ENCODE assay signal across 1 fruit fly cellular context in genomic region chr3R:23332535-23333333, dm6.
A peak's percentile ranks its signal among the peaks of the same experiment; 100 is the strongest.
TF ChIP-seq lines count a peak whose summit lies in the region.

No protein-coding gene starts in this region.

TF ChIP-seq in whole organism, embryonic, 481 proteins besides CTCF, POLR2A, EP300 and RAD21 (continued from another document):
- TF ChIP-seq crp (GFP tag; optimal IDR thresholded peaks at IDR 0.05; lab: Kevin White, UChicago) (no peak), en (GFP tag; optimal IDR thresholded peaks at IDR 0.05; lab: Kevin White, UChicago) (no peak), CG4282 (GFP tag; optimal IDR thresholded peaks at IDR 0.05; lab: Kevin White, UChicago) (no peak), CG8478 (optimal IDR thresholded peaks at IDR 0.05; lab: Kevin White, UChicago) (no peak), pum (GFP tag; optimal IDR thresholded peaks at IDR 0.05; lab: Kevin White, UChicago) (peak; percentile 19), esg (GFP tag; conservative IDR thresholded peaks at IDR 0.05; lab: Robert Waterston, UW) (no peak), ato (GFP tag; IDR thresholded peaks at IDR 0.05; lab: Robert Waterston, UW; ENCODE audit: partially characterized antibody) (no peak), vfl (GFP tag; optimal IDR thresholded peaks at IDR 0.05; lab: Kevin White, UChicago) (no peak), dati (GFP tag; IDR thresholded peaks at IDR 0.05; lab: Robert Waterston, UW) (no peak), CG18619 (GFP tag; optimal IDR thresholded peaks at IDR 0.05; lab: Kevin White, UChicago) (peak; percentile 58), Scr (GFP tag; IDR thresholded peaks at IDR 0.05; lab: Robert Waterston, UW; ENCODE audit: partially characterized antibody) (no peak), Oli (tag; optimal IDR thresholded peaks at IDR 0.05; lab: Kevin White, UChicago) (peak; percentile 74), disco-r (GFP tag; optimal IDR thresholded peaks at IDR 0.05; lab: Kevin White, UChicago) (no peak), Myb (GFP tag; optimal IDR thresholded peaks at IDR 0.05; lab: Kevin White, UChicago) (no peak), CG1233 (GFP tag; optimal IDR thresholded peaks at IDR 0.05; lab: Kevin White, UChicago) (peak; percentile 39), Lpt (GFP tag; optimal IDR thresholded peaks at IDR 0.05; lab: Kevin White, UChicago) (no peak), CG5245 (GFP tag; optimal IDR thresholded peaks at IDR 0.05; lab: Kevin White, UChicago) (peak; percentile 2), fru (optimal IDR thresholded peaks at IDR 0.05; lab: Kevin White, UChicago) (no peak), Adf1 (GFP tag; IDR thresholded peaks at IDR 0.05; lab: Robert Waterston, UW) (no peak), CG14710 (tag; optimal IDR thresholded peaks at IDR 0.05; lab: Kevin White, UChicago) (peak; percentile 61), CG18476 (GFP tag; optimal IDR thresholded peaks at IDR 0.05; lab: Kevin White, UChicago) (no peak), da (GFP tag; optimal IDR thresholded peaks at IDR 0.05; lab: Kevin White, UChicago) (no peak), Mrtf (GFP tag; IDR thresholded peaks at IDR 0.05; lab: Robert Waterston, UW) (no peak), Hr39 (optimal IDR thresholded peaks at IDR 0.05; lab: Kevin White, UChicago) (no peak), CG5180 (GFP tag; optimal IDR thresholded peaks at IDR 0.05; lab: Kevin White, UChicago) (peak; percentile 30), MBD-R2 (GFP tag; IDR thresholded peaks at IDR 0.05; lab: Robert Waterston, UW) (no peak), stc (GFP tag; IDR thresholded peaks at IDR 0.05; lab: Robert Waterston, UW) (peak; percentile 10; the same call in 1 of the 2 replicates), HLH4C (GFP tag; IDR thresholded peaks at IDR 0.05; lab: Robert Waterston, UW; ENCODE audit: partially characterized antibody) (no peak), sna (GFP tag; IDR thresholded peaks at IDR 0.05; lab: Robert Waterston, UW; ENCODE audit: partially characterized antibody) (no peak), CG18011 (GFP tag; optimal IDR thresholded peaks at IDR 0.05; lab: Kevin White, UChicago) (no peak), Kr (GFP tag; optimal IDR thresholded peaks at IDR 0.05; lab: Kevin White, UChicago) (no peak), cato (GFP tag; optimal IDR thresholded peaks at IDR 0.05; lab: Kevin White, UChicago; ENCODE audit: borderline replicate concordance) (peak; percentile 11), vnd (GFP tag; IDR thresholded peaks at IDR 0.05; lab: Robert Waterston, UW; ENCODE audit: partially characterized antibody) (no peak), Hr78 (GFP tag; optimal IDR thresholded peaks at IDR 0.05; lab: Kevin White, UChicago) (no peak), CG18764 (GFP tag; optimal IDR thresholded peaks at IDR 0.05; lab: Kevin White, UChicago) (no peak), Sry-β (GFP tag; optimal IDR thresholded peaks at IDR 0.05; lab: Kevin White, UChicago) (no peak), so (GFP tag; IDR thresholded peaks at IDR 0.05; lab: Robert Waterston, UW) (0 out of 3 replicates have a peak, but pooled peaks have one; percentile 6), ttk (GFP tag; IDR thresholded peaks at IDR 0.05; lab: Robert Waterston, UW) (no peak), CG11695 (GFP tag; IDR thresholded peaks at IDR 0.05; lab: Robert Waterston, UW) (0 out of 3 replicates have a peak, but pooled peaks have one; percentile 24), CG13296 (GFP tag; optimal IDR thresholded peaks at IDR 0.05; lab: Kevin White, UChicago) (peak; percentile 0), hkb (optimal IDR thresholded peaks at IDR 0.05; lab: Kevin White, UChicago) (no peak), hkb (GFP tag; IDR thresholded peaks at IDR 0.05; lab: Robert Waterston, UW) (peak; percentile 27; the same call in 1 of the 2 replicates), CG8944 (GFP tag; optimal IDR thresholded peaks at IDR 0.05; lab: Kevin White, UChicago) (no peak), Drgx (GFP tag; IDR thresholded peaks at IDR 0.05; lab: Robert Waterston, UW) (no peak), CG15011 (GFP tag; optimal IDR thresholded peaks at IDR 0.05; lab: Kevin White, UChicago) (peak; percentile 43), CG1647 (GFP tag; optimal IDR thresholded peaks at IDR 0.05; lab: Kevin White, UChicago) (no peak), CG7839 (tag; optimal IDR thresholded peaks at IDR 0.05; lab: Kevin White, UChicago) (peak; percentile 73), CG12659 (GFP tag; optimal IDR thresholded peaks at IDR 0.05; lab: Kevin White, UChicago) (peak; percentile 50), C15 (GFP tag; IDR thresholded peaks at IDR 0.05; lab: Robert Waterston, UW) (0 out of 3 replicates have a peak, but pooled peaks have one; percentile 27), tgo (GFP tag; IDR thresholded peaks at IDR 0.05; lab: Robert Waterston, UW) (no peak), sens-2 (GFP tag; IDR thresholded peaks at IDR 0.05; lab: Robert Waterston, UW) (no peak), bowl (GFP tag; IDR thresholded peaks at IDR 0.05; lab: Robert Waterston, UW) (no peak), CG6689 (GFP tag; IDR thresholded peaks at IDR 0.05; lab: Robert Waterston, UW) (peak; percentile 56), CG1603 (tag; optimal IDR thresholded peaks at IDR 0.05; lab: Kevin White, UChicago) (peak; percentile 59), gsb-n (tag; optimal IDR thresholded peaks at IDR 0.05; lab: Kevin White, UChicago) (peak; percentile 32), CG30431 (GFP tag; optimal IDR thresholded peaks at IDR 0.05; lab: Kevin White, UChicago) (no peak), CG8388 (GFP tag; optimal IDR thresholded peaks at IDR 0.05; lab: Kevin White, UChicago) (peak; percentile 43), NfI (GFP tag; optimal IDR thresholded peaks at IDR 0.05; lab: Kevin White, UChicago) (no peak), CG32532 (GFP tag; IDR thresholded peaks at IDR 0.05; lab: Robert Waterston, UW) (peak; percentile 22; the same call in 1 of the 2 replicates), lilli (GFP tag; optimal IDR thresholded peaks at IDR 0.05; lab: Kevin White, UChicago) (peak; percentile 53), luna (GFP tag; optimal IDR thresholded peaks at IDR 0.05; lab: Kevin White, UChicago) (no peak), CG10321 (GFP tag; IDR thresholded peaks at IDR 0.05; lab: Robert Waterston, UW) (no peak), CG11247 (GFP tag; IDR thresholded peaks at IDR 0.05; lab: Robert Waterston, UW) (no peak), unc-4 (GFP tag; IDR thresholded peaks at IDR 0.05; lab: Robert Waterston, UW; ENCODE audit: partially characterized antibody) (no peak), wek (GFP tag; optimal IDR thresholded peaks at IDR 0.05; lab: Kevin White, UChicago) (no peak), az2 (GFP tag; optimal IDR thresholded peaks at IDR 0.05; lab: Kevin White, UChicago) (peak; percentile 32), pho (GFP tag; optimal IDR thresholded peaks at IDR 0.05; lab: Kevin White, UChicago) (peak; percentile 29), CG14965 (GFP tag; optimal IDR thresholded peaks at IDR 0.05; lab: Kevin White, UChicago; ENCODE audit: borderline replicate concordance) (no peak), sisA (GFP tag; IDR thresholded peaks at IDR 0.05; lab: Robert Waterston, UW) (no peak), Elba2 (GFP tag; optimal IDR thresholded peaks at IDR 0.05; lab: Kevin White, UChicago) (no peak), ewg (GFP tag; optimal IDR thresholded peaks at IDR 0.05; lab: Kevin White, UChicago) (peak; percentile 28), CG11093 (GFP tag; IDR thresholded peaks at IDR 0.05; lab: Robert Waterston, UW) (no peak), salm (tag; optimal IDR thresholded peaks at IDR 0.05; lab: Kevin White, UChicago) (no peak), CG3407 (GFP tag; optimal IDR thresholded peaks at IDR 0.05; lab: Kevin White, UChicago) (peak; percentile 40), D19A (tag; optimal IDR thresholded peaks at IDR 0.05; lab: Kevin White, UChicago) (peak; percentile 59), ssp (GFP tag; IDR thresholded peaks at IDR 0.05; lab: Robert Waterston, UW) (0 out of 2 replicates have a peak, but pooled peaks have one; percentile 9), stwl (tag; optimal IDR thresholded peaks at IDR 0.05; lab: Kevin White, UChicago) (no peak), CG42726 (GFP tag; IDR thresholded peaks at IDR 0.05; lab: Robert Waterston, UW; ENCODE audit: partially characterized antibody) (no peak), HmgD (GFP tag; optimal IDR thresholded peaks at IDR 0.05; lab: Kevin White, UChicago) (no peak), corto (GFP tag; optimal IDR thresholded peaks at IDR 0.05; lab: Kevin White, UChicago) (no peak), Nf-YA (GFP tag; IDR thresholded peaks at IDR 0.05; lab: Robert Waterston, UW) (no peak), caup (GFP tag; optimal IDR thresholded peaks at IDR 0.05; lab: Kevin White, UChicago; ENCODE audit: severe bottlenecking) (peak; percentile 24), mld (GFP tag; IDR thresholded peaks at IDR 0.05; lab: Robert Waterston, UW; ENCODE audit: partially characterized antibody) (no peak), CG33557 (GFP tag; optimal IDR thresholded peaks at IDR 0.05; lab: Kevin White, UChicago) (peak; percentile 30), pita (GFP tag; optimal IDR thresholded peaks at IDR 0.05; lab: Kevin White, UChicago) (no peak), insv (GFP tag; optimal IDR thresholded peaks at IDR 0.05; lab: Kevin White, UChicago) (no peak), TFAM (GFP tag; optimal IDR thresholded peaks at IDR 0.05; lab: Kevin White, UChicago) (no peak), CG18599 (GFP tag; optimal IDR thresholded peaks at IDR 0.05; lab: Kevin White, UChicago) (peak; percentile 51), Chrac-16 (GFP tag; optimal IDR thresholded peaks at IDR 0.05; lab: Kevin White, UChicago) (peak; percentile 38), CG8924 (tag; optimal IDR thresholded peaks at IDR 0.05; lab: Kevin White, UChicago) (peak; percentile 57), CG2202 (tag; optimal IDR thresholded peaks at IDR 0.05; lab: Kevin White, UChicago) (peak; percentile 38), CG14860 (GFP tag; IDR thresholded peaks at IDR 0.05; lab: Robert Waterston, UW; ENCODE audit: partially characterized antibody) (no peak), CG6175 (GFP tag; IDR thresholded peaks at IDR 0.05; lab: Robert Waterston, UW) (no peak), BtbVII (GFP tag; optimal IDR thresholded peaks at IDR 0.05; lab: Kevin White, UChicago) (peak; percentile 31), croc (GFP tag; conservative IDR thresholded peaks at IDR 0.05; lab: Robert Waterston, UW) (no peak; the same call in 2 of the 3 replicates), tap (tag; optimal IDR thresholded peaks at IDR 0.05; lab: Kevin White, UChicago) (peak; percentile 27), Bgb (GFP tag; IDR thresholded peaks at IDR 0.05; lab: Robert Waterston, UW; ENCODE audit: partially characterized antibody) (no peak), jumu (GFP tag; optimal IDR thresholded peaks at IDR 0.05; lab: Kevin White, UChicago) (no peak), fd64A (GFP tag; optimal IDR thresholded peaks at IDR 0.05; lab: Kevin White, UChicago) (peak; percentile 42), Poxn (GFP tag; IDR thresholded peaks at IDR 0.05; lab: Robert Waterston, UW) (no peak), chm (GFP tag; IDR thresholded peaks at IDR 0.05; lab: Robert Waterston, UW) (no peak), CG10209 (GFP tag; optimal IDR thresholded peaks at IDR 0.05; lab: Kevin White, UChicago) (peak; percentile 56), Rfx (GFP tag; IDR thresholded peaks at IDR 0.05; lab: Robert Waterston, UW) (peak; percentile 36), CG17802 (tag; optimal IDR thresholded peaks at IDR 0.05; lab: Kevin White, UChicago) (no peak), CG2120 (GFP tag; optimal IDR thresholded peaks at IDR 0.05; lab: Kevin White, UChicago) (peak; percentile 70), Hr3 (GFP tag; optimal IDR thresholded peaks at IDR 0.05; lab: Kevin White, UChicago) (peak; percentile 52), E2f2 (GFP tag; IDR thresholded peaks at IDR 0.05; lab: Robert Waterston, UW) (no peak), tll (GFP tag; optimal IDR thresholded peaks at IDR 0.05; lab: Kevin White, UChicago) (no peak), Hr51 (GFP tag; optimal IDR thresholded peaks at IDR 0.05; lab: Kevin White, UChicago) (peak in 1 of 2 experiments; percentile 68), cg (GFP tag; optimal IDR thresholded peaks at IDR 0.05; lab: Kevin White, UChicago) (peak; percentile 71), lola (GFP tag; optimal IDR thresholded peaks at IDR 0.05; lab: Kevin White, UChicago) (peak in 1 of 3 experiments; percentile 59), CG6765 (GFP tag; optimal IDR thresholded peaks at IDR 0.05; lab: Kevin White, UChicago) (no peak), CG8281 (tag; optimal IDR thresholded peaks at IDR 0.05; lab: Kevin White, UChicago) (no peak), CG10979 (tag; optimal IDR thresholded peaks at IDR 0.05; lab: Kevin White, UChicago) (peak; percentile 78), Sry-δ (GFP tag; optimal IDR thresholded peaks at IDR 0.05; lab: Kevin White, UChicago) (peak; percentile 11), sob (GFP tag; IDR thresholded peaks at IDR 0.05; lab: Robert Waterston, UW) (peak; percentile 31; the same call in 1 of the 2 replicates), Optix (GFP tag; IDR thresholded peaks at IDR 0.05; lab: Robert Waterston, UW) (no peak), Hmr (GFP tag; optimal IDR thresholded peaks at IDR 0.05; lab: Kevin White, UChicago) (peak; percentile 55), Mad (GFP tag; optimal IDR thresholded peaks at IDR 0.05; lab: Kevin White, UChicago) (no peak), crc (GFP tag; optimal IDR thresholded peaks at IDR 0.05; lab: Kevin White, UChicago) (peak; percentile 11), CG3281 (GFP tag; optimal IDR thresholded peaks at IDR 0.05; lab: Kevin White, UChicago) (peak; percentile 76), Nf-YB (GFP tag; optimal IDR thresholded peaks at IDR 0.05; lab: Kevin White, UChicago) (peak; percentile 38), H2.0 (GFP tag; IDR thresholded peaks at IDR 0.05; lab: Robert Waterston, UW) (no peak), CG31441 (GFP tag; IDR thresholded peaks at IDR 0.05; lab: Robert Waterston, UW) (peak; percentile 77), CG10267 (tag; optimal IDR thresholded peaks at IDR 0.05; lab: Kevin White, UChicago) (peak; percentile 46), CG9437 (GFP tag; optimal IDR thresholded peaks at IDR 0.05; lab: Kevin White, UChicago) (peak; percentile 39), CG4404 (GFP tag; IDR thresholded peaks at IDR 0.05; lab: Robert Waterston, UW) (no peak), CG12104 (GFP tag; optimal IDR thresholded peaks at IDR 0.05; lab: Kevin White, UChicago) (peak; percentile 55)
